Worm (Caenorhabditis elegans): ENCODE results near the gene F19C7.8.

DNA sequence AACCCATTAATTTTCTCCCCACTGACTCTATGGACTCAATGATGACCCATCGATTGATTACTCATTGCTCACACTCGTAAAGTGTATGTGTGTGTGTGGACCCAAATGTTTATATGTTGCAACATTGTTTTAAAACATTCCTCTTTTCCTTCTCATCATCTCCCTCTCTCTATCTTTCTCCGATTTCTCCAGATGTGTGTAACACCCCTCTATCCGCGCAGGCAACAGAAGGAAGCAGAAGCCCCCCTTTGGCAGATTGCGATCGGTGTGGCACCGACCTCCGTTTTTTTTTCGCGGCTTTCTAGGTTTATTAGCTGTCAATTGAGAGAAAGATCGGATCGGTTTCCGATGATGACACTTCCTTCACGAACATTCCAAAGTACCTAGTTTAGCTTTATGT lies 5.7 kb upstream of the F19C7.8 start:
- TF ChIP-seq unc-39 (tag; optimal IDR thresholded peaks at IDR 0.05) = no peak
- TF ChIP-seq ztf-11 (tag; optimal IDR thresholded peaks at IDR 0.05) = no peak
- TF ChIP-seq nhr-237 (tag; optimal IDR thresholded peaks at IDR 0.05) = no peak
- no peak for TF ChIP-seq tbx-2 (tag; optimal IDR thresholded peaks at IDR 0.05)
- TF ChIP-seq nhr-12 (tag; optimal IDR thresholded peaks at IDR 0.05) = no peak
- no peak for TF ChIP-seq sea-2 (GFP tag; optimal IDR thresholded peaks at IDR 0.05)

Data from whole organism, L3 larva.